Worm (Caenorhabditis elegans): ENCODE data around the gene ins-6.

The ins-6 gene

ce11 chrII:6025647-6026046 is 25.4 kb downstream of the ins-6 start (continued):
- 0 out of 2 replicates have a peak, but pooled peaks have one; percentile 25 for TF ChIP-seq php-3 (GFP tag; IDR thresholded peaks at IDR 0.05)
- no peak for TF ChIP-seq daf-16 (GFP tag; optimal IDR thresholded peaks at IDR 0.05)
- TF ChIP-seq daf-16 (tag; optimal IDR thresholded peaks at IDR 0.05) = peak; percentile 99
- TF ChIP-seq Y105C5A.15 (GFP tag; IDR thresholded peaks at IDR 0.05) = no peak
- peak; percentile 64 for TF ChIP-seq hlh-11 (tag; optimal IDR thresholded peaks at IDR 0.05)
- TF ChIP-seq unc-62 (GFP tag; optimal IDR thresholded peaks at IDR 0.05 in 1 of 2) = no peak
- no peak for TF ChIP-seq unc-62 (tag; optimal IDR thresholded peaks at IDR 0.05)
- TF ChIP-seq nhr-28 (tag; optimal IDR thresholded peaks at IDR 0.05) = peak; percentile 32
- no peak for TF ChIP-seq R02D3.7 (tag; optimal IDR thresholded peaks at IDR 0.05)
- TF ChIP-seq nhr-6 (tag; optimal IDR thresholded peaks at IDR 0.05) = no peak
- no peak for TF ChIP-seq Y75B8A.6 (GFP tag; IDR thresholded peaks at IDR 0.05)
- no peak for TF ChIP-seq vab-7 (GFP tag; IDR thresholded peaks at IDR 0.05)
- TF ChIP-seq Y5F2A.4 (GFP tag; optimal IDR thresholded peaks at IDR 0.05) = no peak
- no peak for TF ChIP-seq lin-13 (GFP tag; optimal IDR thresholded peaks at IDR 0.05)
- TF ChIP-seq pqm-1 (tag; optimal IDR thresholded peaks at IDR 0.05) = peak; percentile 46
- 0 out of 2 replicates have a peak, but pooled peaks have one; percentile 34 for TF ChIP-seq tra-1 (GFP tag; IDR thresholded peaks at IDR 0.05)

- no peak for TF ChIP-seq skn-1 (tag; optimal IDR thresholded peaks at IDR 0.05)
- TF ChIP-seq lsy-2 (tag; optimal IDR thresholded peaks at IDR 0.05) = peak in 1 of 2 experiments; percentile 62
- TF ChIP-seq F44E2.7 (GFP tag; IDR thresholded peaks at IDR 0.05) = no peak
- peak; percentile 94; the same call in 1 of the 2 replicates for TF ChIP-seq dmd-6 (GFP tag; IDR thresholded peaks at IDR 0.05)
- no peak for TF ChIP-seq spr-3 (GFP tag; optimal IDR thresholded peaks at IDR 0.05)
- TF ChIP-seq ceh-32 (tag; optimal IDR thresholded peaks at IDR 0.05; ENCODE audit: poor library complexity) = no peak
- no peak for TF ChIP-seq fos-1 (tag; optimal IDR thresholded peaks at IDR 0.05)
- TF ChIP-seq sdz-12 (GFP tag; optimal IDR thresholded peaks at IDR 0.05) = no peak
- no peak for TF ChIP-seq vab-7 (GFP tag; IDR thresholded peaks at IDR 0.05)
- TF ChIP-seq attf-4 (tag; optimal IDR thresholded peaks at IDR 0.05) = no peak
- TF ChIP-seq saeg-2 (GFP tag; IDR thresholded peaks at IDR 0.05) = no peak
- peak; percentile 99 for TF ChIP-seq dve-1 (tag; optimal IDR thresholded peaks at IDR 0.05; ENCODE audit: insufficient read depth)
- TF ChIP-seq R02D3.7 (tag; optimal IDR thresholded peaks at IDR 0.05) = no peak
- peak; percentile 46; the same call in 1 of the 2 replicates for TF ChIP-seq pha-4 (GFP tag; IDR thresholded peaks at IDR 0.05)
- TF ChIP-seq pha-4 (tag; optimal IDR thresholded peaks at IDR 0.05) = no peak
- peak; percentile 60; the same call in 1 of the 2 replicates for TF ChIP-seq nhr-41 (GFP tag; IDR thresholded peaks at IDR 0.05)
- no peak for TF ChIP-seq dpl-1 (GFP tag; optimal IDR thresholded peaks at IDR 0.05)
- no peak for TF ChIP-seq Y75B8A.6 (GFP tag; IDR thresholded peaks at IDR 0.05)
- no peak for TF ChIP-seq zip-2 (tag; optimal IDR thresholded peaks at IDR 0.05)
- TF ChIP-seq daf-19 (GFP tag; conservative IDR thresholded peaks at IDR 0.05) = no peak
- TF ChIP-seq nhr-77 (tag; optimal IDR thresholded peaks at IDR 0.05) = peak; percentile 88
- peak in 1 of 2 experiments; percentile 82 for TF ChIP-seq daf-16 (GFP tag; optimal IDR thresholded peaks at IDR 0.05)
- peak; percentile 98 for TF ChIP-seq daf-16 (tag; optimal IDR thresholded peaks at IDR 0.05)
- TF ChIP-seq mdl-1 (tag; optimal IDR thresholded peaks at IDR 0.05) = peak in 1 of 2 experiments; percentile 62
- peak; percentile 44 for TF ChIP-seq mep-1 (tag; optimal IDR thresholded peaks at IDR 0.05)
- no peak for TF ChIP-seq zag-1 (tag; optimal IDR thresholded peaks at IDR 0.05)
- no peak for TF ChIP-seq mxl-2 (GFP tag; conservative IDR thresholded peaks at IDR 0.05)
- no peak for TF ChIP-seq nhr-42 (GFP tag; IDR thresholded peaks at IDR 0.05)
- TF ChIP-seq hlh-11 (tag; optimal IDR thresholded peaks at IDR 0.05) = peak; percentile 92
- peak; percentile 66 for TF ChIP-seq nhr-48 (tag; optimal IDR thresholded peaks at IDR 0.05)
- no peak for TF ChIP-seq zip-11 (GFP tag; IDR thresholded peaks at IDR 0.05)
- peak in 1 of 2 experiments; percentile 10 for TF ChIP-seq hif-1 (tag; optimal IDR thresholded peaks at IDR 0.05)
- no peak for TF ChIP-seq T26A8.4 (GFP tag; IDR thresholded peaks at IDR 0.05)
- TF ChIP-seq nhr-28 (tag; optimal IDR thresholded peaks at IDR 0.05) = peak; percentile 94
- peak; percentile 4 for TF ChIP-seq jun-1 (tag; optimal IDR thresholded peaks at IDR 0.05)
- no peak for TF ChIP-seq arid-1 (GFP tag; conservative IDR thresholded peaks at IDR 0.05)
- peak; percentile 97 for TF ChIP-seq lin-1 (GFP tag; IDR thresholded peaks at IDR 0.05)
- no peak for TF ChIP-seq ceh-28 (tag; optimal IDR thresholded peaks at IDR 0.05)
- TF ChIP-seq rbr-2 (tag; optimal IDR thresholded peaks at IDR 0.05) = no peak
- no peak for TF ChIP-seq lir-3 (tag; optimal IDR thresholded peaks at IDR 0.05)
- peak; percentile 93 for TF ChIP-seq tra-1 (GFP tag; IDR thresholded peaks at IDR 0.05)
- no peak for TF ChIP-seq lin-39 (tag; optimal IDR thresholded peaks at IDR 0.05)
- no peak for TF ChIP-seq lin-13 (GFP tag; optimal IDR thresholded peaks at IDR 0.05)
Measured at ce11 chrII:6026646-6027045, 26.4 kb downstream of the ins-6 start.

All from whole organism, L4 larva.